Worm (Caenorhabditis elegans): Measurements from ENCODE around the gene ZK757.10.
A peak's percentile ranks its signal among the peaks of the same experiment; 100 is the strongest.

ZK757.10 gene

DNA sequence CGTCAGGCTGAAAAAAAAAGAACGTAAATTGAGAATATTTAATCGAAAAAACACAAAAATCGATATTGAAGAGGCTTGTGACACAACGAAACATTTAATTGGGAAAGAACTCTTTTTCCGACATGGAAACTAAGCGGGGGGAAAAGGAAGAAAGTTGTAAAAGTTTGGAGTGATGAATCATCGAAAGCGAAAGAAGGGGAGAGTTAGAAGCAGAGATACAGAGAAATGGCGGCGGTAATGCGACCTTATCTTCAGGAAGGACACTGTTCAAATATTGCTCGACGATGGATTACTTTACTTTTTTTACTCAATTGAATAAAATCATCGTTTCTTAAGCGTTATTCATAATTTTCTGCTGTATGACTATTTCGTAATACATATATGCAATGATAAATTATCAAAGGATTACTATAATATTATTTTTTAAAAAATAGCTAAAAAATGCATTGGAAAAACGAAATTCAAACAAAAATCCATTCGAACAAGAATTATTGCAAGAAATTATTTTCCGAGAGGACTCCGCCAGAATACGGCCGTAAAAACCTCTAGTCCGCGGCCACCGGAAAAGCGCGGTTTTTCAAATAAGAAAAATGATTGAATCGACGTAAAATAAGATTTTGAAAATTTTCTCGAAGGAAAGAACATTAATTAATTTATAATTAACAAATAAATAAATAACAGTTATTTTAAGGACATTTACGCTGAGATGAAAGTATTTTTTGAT, 9.1 kb upstream of the ZK757.10 start, which contains the start of gene dhhc-4 (continued):
- TF ChIP-seq xnd-1 (tag; optimal IDR thresholded peaks at IDR 0.05) (peak; percentile 43), rec-8 (tag; optimal IDR thresholded peaks at IDR 0.05) (peak in 1 of 2 experiments; percentile 56), rcor-1 (GFP tag; IDR thresholded peaks at IDR 0.05) (0 out of 2 replicates have a peak, but pooled peaks have one; percentile 41), madf-8 (GFP tag; conservative IDR thresholded peaks at IDR 0.05) (peak; percentile 37; the same call in 1 of the 2 replicates), atf-7 (tag; optimal IDR thresholded peaks at IDR 0.05) (no peak), F22D6.2 (tag; optimal IDR thresholded peaks at IDR 0.05) (peak; percentile 9), let-607 (tag; optimal IDR thresholded peaks at IDR 0.05) (peak in 1 of 2 experiments; percentile 71), lin-35 (GFP tag; optimal IDR thresholded peaks at IDR 0.05) (peak in 1 of 3 experiments; percentile 89), nfya-2 (GFP tag; IDR thresholded peaks at IDR 0.05) (no peak)

- TF ChIP-seq chd-7 (tag; optimal IDR thresholded peaks at IDR 0.05) (no peak), F37B4.10 (GFP tag; IDR thresholded peaks at IDR 0.05) (no peak), B0019.2 (GFP tag; conservative IDR thresholded peaks at IDR 0.05) (no peak), madf-10 (tag; optimal IDR thresholded peaks at IDR 0.05) (no peak), somi-1 (GFP tag; optimal IDR thresholded peaks at IDR 0.05) (no peak), cebp-1 (GFP tag; IDR thresholded peaks at IDR 0.05) (no peak), cebp-1 (tag; optimal IDR thresholded peaks at IDR 0.05) (no peak), attf-5 (GFP tag; optimal IDR thresholded peaks at IDR 0.05) (no peak), lir-1 (GFP tag; conservative IDR thresholded peaks at IDR 0.05) (no peak), Y95B8A.8 (GFP tag; IDR thresholded peaks at IDR 0.05) (no peak)
Measured at ce11 chrIII:9871032-9871431, 6.0 kb upstream of the ZK757.10 start, which contains the start of gene ZK757.1. ZK757.1 (minus strand) TSS chrIII:9871132.

- TF ChIP-seq egl-44 (GFP tag; IDR thresholded peaks at IDR 0.05) (no peak), F57A8.1 (GFP tag; optimal IDR thresholded peaks at IDR 0.05) (no peak), ekl-4 (GFP tag; IDR thresholded peaks at IDR 0.05) (no peak), somi-1 (GFP tag; optimal IDR thresholded peaks at IDR 0.05) (no peak), B0019.2 (GFP tag; conservative IDR thresholded peaks at IDR 0.05) (no peak), ZK185.1 (tag; optimal IDR thresholded peaks at IDR 0.05; ENCODE audit: poor library complexity, severe bottlenecking) (no peak), K11D2.4 (GFP tag; IDR thresholded peaks at IDR 0.05) (no peak), C17E4.6 (GFP tag; IDR thresholded peaks at IDR 0.05) (no peak)
Measured at ce11 chrIII:9874515-9874914, 2.5 kb upstream of the ZK757.10 start.

DNA sequence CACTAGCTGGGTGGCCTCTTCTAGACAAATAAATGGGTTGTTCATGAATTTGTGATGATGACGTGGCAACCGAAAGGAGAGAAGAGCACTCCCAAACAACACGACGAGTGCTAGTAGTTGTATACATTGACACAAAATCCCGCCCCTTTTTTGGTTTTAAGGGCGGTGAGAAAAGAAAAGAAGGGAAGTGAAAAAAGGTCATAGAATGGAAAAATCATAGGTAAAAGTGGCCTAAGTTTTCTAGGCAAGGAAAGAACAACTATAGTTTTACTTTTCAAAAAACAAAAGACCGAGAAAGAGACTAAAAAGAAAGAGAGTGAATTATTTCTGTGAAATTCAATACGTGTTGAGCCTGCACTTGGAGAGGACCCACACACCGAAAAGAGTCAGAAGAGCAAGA, 1.8 kb downstream of the ZK757.10 start, which contains the start of gene ZK757.2:
Gene ZK757.2, minus strand, starts transcription at position 101 of the 400 bp plus-strand sequence.
- TF ChIP-seq aptf-3 (GFP tag; IDR thresholded peaks at IDR 0.05) (no peak), sptf-2 (GFP tag; optimal IDR thresholded peaks at IDR 0.05) (no peak), nhr-80 (tag; optimal IDR thresholded peaks at IDR 0.05) (no peak), nhr-179 (tag; optimal IDR thresholded peaks at IDR 0.05) (no peak)

- TF ChIP-seq nhr-120 (GFP tag; IDR thresholded peaks at IDR 0.05) (no peak), unc-130 (GFP tag; optimal IDR thresholded peaks at IDR 0.05) (no peak), nfya-2 (GFP tag; IDR thresholded peaks at IDR 0.05) (no peak), F57A8.1 (GFP tag; optimal IDR thresholded peaks at IDR 0.05) (no peak), ztf-25 (GFP tag; IDR thresholded peaks at IDR 0.05) (no peak), nhr-179 (tag; optimal IDR thresholded peaks at IDR 0.05) (no peak)
Measured at ce11 chrIII:9885609-9886008, 8.6 kb downstream of the ZK757.10 start.

All from whole organism, young adult.